Worm (Caenorhabditis elegans) whole organism, late embryonic: Measurements from ENCODE around the gene mrps-17.

Experiments used
- T23F11.4 ChIP-seq: fragments of 200-800 bp; sonication (Bioruptor generic); optimal IDR thresholded peaks from 2 replicates; lab custom pipeline; 2018; ENCODE audit warnings: mild to moderate bottlenecking, missing genetic modification characterization, missing compliant biosample characterization
- ahr-1 ChIP-seq: sonication (generic microtip); optimal IDR thresholded peaks from 2 replicates; lab custom pipeline; 2016; ENCODE audit warnings: missing genetic modification characterization, missing compliant biosample characterization
- ceh-14 ChIP-seq: sonication (generic microtip); optimal IDR thresholded peaks from 2 replicates; lab custom pipeline; 2016; ENCODE audit warnings: missing genotype, missing genetic modification characterization, missing compliant biosample characterization
- ceh-18 ChIP-seq: sonication (generic microtip); optimal IDR thresholded peaks from 2 replicates; lab custom pipeline; 2016; ENCODE audit warnings: missing genetic modification characterization, missing compliant biosample characterization
- ceh-19 ChIP-seq: fragments of 200-800 bp; sonication (Bioruptor generic); optimal IDR thresholded peaks from 2 replicates; lab custom pipeline; 2018; ENCODE audit warnings: mild to moderate bottlenecking, missing genetic modification characterization, missing compliant biosample characterization
- ceh-2 ChIP-seq: sonication (generic microtip); optimal IDR thresholded peaks from 2 replicates; lab custom pipeline; 2016; ENCODE audit warnings: missing genotype, missing genetic modification characterization, missing compliant biosample characterization
- ceh-31 ChIP-seq: sonication (generic microtip); optimal IDR thresholded peaks from 2 replicates; lab custom pipeline; 2016; ENCODE audit warnings: missing genetic modification characterization, missing compliant biosample characterization
- ceh-34 ChIP-seq: sonication (generic microtip); optimal IDR thresholded peaks from 2 replicates; lab custom pipeline; 2016; ENCODE audit warnings: mild to moderate bottlenecking, missing genetic modification characterization, missing compliant biosample characterization
- ceh-48 ChIP-seq: sonication (generic microtip); optimal IDR thresholded peaks from 2 replicates; lab custom pipeline; 2016; ENCODE audit warnings: missing genetic modification characterization, inconsistent platforms, missing compliant biosample characterization
- che-1 ChIP-seq: sonication (generic microtip); optimal IDR thresholded peaks from 2 replicates; lab custom pipeline; 2016; ENCODE audit warnings: mild to moderate bottlenecking, missing genetic modification characterization, missing compliant biosample characterization
- dve-1 ChIP-seq: sonication (generic microtip); optimal IDR thresholded peaks from 2 replicates; lab custom pipeline; 2017; ENCODE audit warnings: antibody characterized with exemption, mild to moderate bottlenecking, missing genetic modification characterization, missing compliant biosample characterization
- eyg-1 ChIP-seq: sonication (generic microtip); optimal IDR thresholded peaks from 2 replicates; lab custom pipeline; 2016; ENCODE audit warnings: missing genotype, missing genetic modification characterization, missing compliant biosample characterization
- gmeb-2 ChIP-seq: sonication (generic microtip); optimal IDR thresholded peaks from 2 replicates; lab custom pipeline; 2016; ENCODE audit warnings: missing genetic modification characterization, inconsistent platforms, missing compliant biosample characterization
- hlh-13 ChIP-seq: fragments of 200-800 bp; sonication (Bioruptor generic); optimal IDR thresholded peaks from 2 replicates; lab custom pipeline; 2018; ENCODE audit warnings: mild to moderate bottlenecking, missing genetic modification characterization, missing compliant biosample characterization
- hlh-15 ChIP-seq: sonication (generic microtip); optimal IDR thresholded peaks from 2 replicates; lab custom pipeline; 2016; ENCODE audit warnings: missing genetic modification characterization, missing compliant biosample characterization
- hlh-8 ChIP-seq: sonication (generic microtip); optimal IDR thresholded peaks from 2 replicates; lab custom pipeline; 2016; ENCODE audit warnings: missing genotype, missing genetic modification characterization, missing compliant biosample characterization
- madf-2 ChIP-seq: sonication (generic microtip); optimal IDR thresholded peaks from 2 replicates; lab custom pipeline; 2017; ENCODE audit warnings: missing genetic modification characterization, missing compliant biosample characterization
- nfya-1 ChIP-seq: sonication (generic microtip); optimal IDR thresholded peaks from 2 replicates; lab custom pipeline; 2017; ENCODE audit warnings: missing genetic modification characterization, mild to moderate bottlenecking, missing compliant biosample characterization, antibody characterized with exemption, moderate library complexity
- nhr-11 ChIP-seq: fragments of 150-350 bp; optimal IDR thresholded peaks from 2 replicates; lab custom pipeline; 2014; ENCODE audit warnings: missing biosample characterization, missing genetic modification characterization
- npax-4 ChIP-seq: sonication (generic microtip); optimal IDR thresholded peaks from 2 replicates; lab custom pipeline; 2016; ENCODE audit warnings: missing genetic modification characterization, missing compliant biosample characterization
- odd-2 ChIP-seq: sonication (generic microtip); optimal IDR thresholded peaks from 2 replicates; lab custom pipeline; 2017; ENCODE audit warnings: antibody characterized with exemption, mild to moderate bottlenecking, missing genetic modification characterization, missing compliant biosample characterization
- pag-3 ChIP-seq: sonication (generic microtip); optimal IDR thresholded peaks from 2 replicates; lab custom pipeline; 2016; ENCODE audit warnings: missing compliant biosample characterization, missing genetic modification characterization, borderline replicate concordance
- pat-9 ChIP-seq: fragments of 200-800 bp; sonication (Bioruptor generic); optimal IDR thresholded peaks from 2 replicates; lab custom pipeline; 2018; ENCODE audit warnings: mild to moderate bottlenecking, missing genetic modification characterization, moderate library complexity, missing compliant biosample characterization
- pax-1 ChIP-seq: fragments of 150-350 bp; optimal IDR thresholded peaks from 2 replicates; lab custom pipeline; 2014; ENCODE audit warnings: missing biosample characterization, missing genetic modification characterization
- pros-1 ChIP-seq: fragments of 150-350 bp; optimal IDR thresholded peaks from 2 replicates; lab custom pipeline; 2014; ENCODE audit warnings: missing biosample characterization, missing genetic modification reagents, missing genetic modification characterization
- ref-2 ChIP-seq: sonication (generic microtip); optimal IDR thresholded peaks from 2 replicates; lab custom pipeline; 2016; ENCODE audit warnings: missing genetic modification characterization, missing compliant biosample characterization
- sox-4 ChIP-seq: sonication (generic microtip); optimal IDR thresholded peaks from 2 replicates; lab custom pipeline; 2017; ENCODE audit warnings: mild to moderate bottlenecking, missing genetic modification characterization, inconsistent platforms, missing compliant biosample characterization
- tbx-2 ChIP-seq: sonication (generic microtip); optimal IDR thresholded peaks from 2 replicates; lab custom pipeline; 2016; ENCODE audit warnings: missing genetic modification characterization, missing compliant biosample characterization
- tbx-7 ChIP-seq: sonication (generic microtip); optimal IDR thresholded peaks from 2 replicates; lab custom pipeline; 2016; ENCODE audit warnings: missing genotype, missing genetic modification characterization, missing compliant biosample characterization
- unc-42 ChIP-seq: sonication (generic microtip); optimal IDR thresholded peaks from 2 replicates; lab custom pipeline; 2016; ENCODE audit warnings: missing genotype, missing genetic modification characterization, missing compliant biosample characterization
- unc-55 ChIP-seq: sonication (generic microtip); optimal IDR thresholded peaks from 2 replicates; lab custom pipeline; 2017; ENCODE audit warnings: missing biosample characterization, missing genetic modification reagents, missing genetic modification characterization
- unc-86 ChIP-seq: sonication (generic microtip); optimal IDR thresholded peaks from 2 replicates; lab custom pipeline; 2016; ENCODE audit warnings: missing genetic modification characterization, missing compliant biosample characterization
- ztf-16 ChIP-seq: sonication (generic microtip); optimal IDR thresholded peaks from 2 replicates; lab custom pipeline; 2017; ENCODE audit warnings: missing genetic modification characterization, missing compliant biosample characterization

The mrps-17 gene

DNA sequence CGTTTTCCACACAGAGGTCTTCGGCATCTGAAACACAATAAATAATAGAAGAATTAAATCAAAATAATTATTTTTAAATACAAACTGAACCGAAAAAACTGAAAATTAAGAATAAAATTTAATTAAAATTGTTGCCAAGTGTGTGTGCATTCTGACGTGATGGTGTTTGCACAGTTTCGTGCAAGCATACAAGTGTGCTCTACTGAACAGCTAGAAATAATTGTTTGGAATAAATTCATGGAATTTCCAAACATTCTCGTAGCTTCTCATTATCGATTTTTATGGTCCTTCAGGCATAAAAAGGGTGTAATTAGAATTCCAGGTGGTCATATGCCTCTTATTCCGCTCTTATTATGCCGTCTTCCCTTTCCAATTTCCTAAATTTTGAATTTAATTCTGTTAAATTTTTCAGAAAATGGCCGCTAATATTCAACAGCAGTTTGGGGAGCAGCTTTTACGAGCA lies at the start of gene mrps-17, which contains the start of gene txdc-9:
Gene mrps-17, minus strand, starts transcription at position 33 of the 463 bp plus-strand sequence.
Gene txdc-9, plus strand, starts transcription at position 413 of the 463 bp plus-strand sequence.
- TF ChIP-seq tbx-7 = no peak
- peak; percentile 36 for TF ChIP-seq tbx-2
- TF ChIP-seq ceh-14 = peak; percentile 94
- TF ChIP-seq ahr-1 (tag; lab: Kevin White, UChicago) = no peak
- TF ChIP-seq unc-86 (tag; lab: Kevin White, UChicago) = peak; percentile 52
- peak; percentile 27 for TF ChIP-seq unc-55 (GFP tag; lab: Kevin White, UChicago)
- TF ChIP-seq hlh-15 (tag; lab: Kevin White, UChicago) = no peak
- TF ChIP-seq nfya-1 = peak; percentile 65
- no peak for TF ChIP-seq odd-2 (tag; lab: Kevin White, UChicago)
- no peak for TF ChIP-seq che-1 (tag; lab: Kevin White, UChicago)
- peak; percentile 21 for TF ChIP-seq ceh-2 (tag; lab: Kevin White, UChicago)
- TF ChIP-seq ceh-48 (tag; lab: Kevin White, UChicago) = peak; percentile 47
- peak; percentile 31 for TF ChIP-seq ceh-34 (tag; lab: Kevin White, UChicago)
- no peak for TF ChIP-seq pat-9 (tag; lab: Kevin White, UChicago)
- no peak for TF ChIP-seq gmeb-2
- peak; percentile 66 for TF ChIP-seq ceh-31 (tag; lab: Kevin White, UChicago)
- TF ChIP-seq T23F11.4 = no peak
- peak; percentile 99 for TF ChIP-seq unc-42 (tag; lab: Kevin White, UChicago)

DNA sequence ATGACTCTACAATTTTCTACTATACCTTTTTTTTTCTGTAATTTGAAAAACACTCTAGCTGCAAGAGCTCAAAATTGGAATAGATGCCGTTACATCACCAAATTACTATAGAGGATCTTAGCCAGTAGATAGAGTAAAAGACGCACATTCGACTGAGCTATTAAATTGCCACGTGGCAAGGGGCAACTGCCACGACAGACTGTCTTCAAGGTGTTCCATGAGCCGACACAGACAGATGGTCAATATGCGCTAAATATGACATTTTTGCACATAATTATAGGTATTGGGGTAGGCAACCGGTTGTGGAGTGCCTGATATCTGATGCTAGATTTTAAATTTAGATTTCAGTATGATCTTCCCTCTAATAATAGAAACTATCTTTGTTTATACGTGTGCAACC lies 47.8 kb upstream of the mrps-17 start:
- TF ChIP-seq pros-1 (tag; lab: Kevin White, UChicago) (no peak), ceh-14 (no peak)

DNA sequence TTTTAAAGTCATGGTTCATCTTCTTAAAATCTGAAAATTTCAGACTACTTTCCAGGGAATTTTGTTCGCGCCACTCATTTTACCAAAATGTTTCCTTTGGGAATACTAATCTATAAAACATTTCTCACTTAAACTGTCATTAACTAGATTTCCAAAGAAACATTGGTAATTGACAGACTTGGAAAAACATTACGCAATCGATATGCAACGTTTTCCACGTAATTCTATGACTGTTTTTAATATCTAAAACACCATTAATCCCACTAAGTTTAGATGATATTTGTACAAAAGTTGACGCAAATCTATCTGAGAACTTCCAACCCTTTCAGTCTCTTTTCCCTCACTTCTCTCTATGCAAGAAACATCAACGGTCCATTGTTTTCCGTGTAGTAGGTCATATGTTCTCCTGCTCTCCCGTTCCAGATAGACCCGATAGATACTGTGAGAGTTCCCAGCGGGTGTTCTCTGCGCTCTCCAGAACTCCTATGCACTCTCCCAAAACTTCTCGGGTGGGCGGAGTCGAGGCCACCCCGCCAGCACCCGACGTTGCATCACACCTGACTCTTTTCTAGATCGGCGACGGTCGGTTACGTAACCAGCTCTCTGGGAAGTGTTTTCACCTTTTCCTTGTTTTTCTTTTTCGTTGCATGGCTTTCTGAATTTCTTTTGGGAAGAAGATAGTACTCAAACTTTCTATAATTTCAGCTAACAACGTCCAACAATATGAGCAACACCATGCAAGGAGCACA lies 46.8 kb upstream of the mrps-17 start, which contains the start of gene zip-8:
Gene zip-8, plus strand, starts transcription at position 700 of the 749 bp plus-strand sequence.
- no peak for TF ChIP-seq unc-42 (tag; lab: Kevin White, UChicago)
- no peak for TF ChIP-seq dve-1 (tag; lab: Kevin White, UChicago)
- TF ChIP-seq ceh-48 (tag; lab: Kevin White, UChicago) = no peak
- TF ChIP-seq ceh-34 (tag; lab: Kevin White, UChicago) = no peak
- no peak for TF ChIP-seq nhr-11 (tag; lab: Kevin White, UChicago)
- TF ChIP-seq madf-2 (tag; lab: Kevin White, UChicago) = no peak
- no peak for TF ChIP-seq unc-55 (GFP tag; lab: Kevin White, UChicago)
- TF ChIP-seq ceh-31 (tag; lab: Kevin White, UChicago) = no peak
- no peak for TF ChIP-seq hlh-13 (GFP tag; lab: Kevin White, UChicago)
- TF ChIP-seq hlh-8 (tag; lab: Kevin White, UChicago) = no peak
- TF ChIP-seq ceh-18 = no peak
- TF ChIP-seq tbx-2 = no peak
- TF ChIP-seq sox-4 (tag; lab: Kevin White, UChicago) = no peak
- TF ChIP-seq ceh-19 = no peak
- TF ChIP-seq npax-4 (tag; lab: Kevin White, UChicago) = no peak

DNA sequence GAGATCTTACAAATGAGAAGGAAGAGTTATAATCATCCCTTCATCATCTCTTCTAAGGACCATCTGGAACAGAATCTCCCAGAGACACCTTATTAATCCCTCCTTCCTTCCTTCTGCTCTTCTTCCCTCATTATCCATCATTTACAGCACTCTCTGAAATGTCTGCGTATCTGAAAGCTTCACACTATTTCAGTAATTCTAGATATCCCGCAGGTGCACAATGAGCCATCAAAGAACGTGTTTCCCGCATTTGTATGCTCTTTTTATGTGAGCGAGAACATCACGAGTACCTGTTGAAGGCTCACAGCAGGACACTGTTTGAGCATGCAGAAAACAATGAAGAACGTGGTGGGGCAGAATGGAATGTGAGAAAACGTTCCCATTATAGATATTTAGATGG lies 44.8 kb upstream of the mrps-17 start:
- TF ChIP-seq ref-2 (peak; percentile 71), pag-3 (tag; lab: Kevin White, UChicago) (no peak), tbx-7 (no peak)

DNA sequence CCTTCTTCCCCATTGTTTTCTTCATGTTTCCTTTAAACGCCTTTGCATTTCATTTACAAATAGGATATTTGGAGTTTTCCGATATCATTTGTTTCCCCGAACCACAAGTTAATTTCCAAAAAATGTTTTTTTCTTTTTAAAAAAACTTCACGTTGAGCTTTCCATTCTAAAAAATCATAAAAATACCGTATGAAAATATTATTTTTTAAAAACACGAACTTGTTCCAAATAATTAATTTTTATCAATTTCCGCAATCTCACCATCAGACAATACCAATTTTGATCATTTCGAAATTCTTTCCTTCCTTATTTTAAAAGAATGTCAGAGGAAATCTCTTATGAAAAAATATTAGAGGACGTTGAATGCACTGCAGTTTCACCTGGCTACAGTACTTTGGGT lies 39.9 kb upstream of the mrps-17 start, which contains the start of gene wht-6:
Gene wht-6, plus strand, starts transcription at position 301 of the 400 bp plus-strand sequence.
- TF ChIP-seq npax-4 (tag; lab: Kevin White, UChicago) (no peak), hlh-15 (tag; lab: Kevin White, UChicago) (no peak), hlh-13 (GFP tag; lab: Kevin White, UChicago) (no peak), eyg-1 (tag; lab: Kevin White, UChicago) (no peak), pat-9 (tag; lab: Kevin White, UChicago) (no peak), ztf-16 (tag; lab: Kevin White, UChicago) (no peak), hlh-8 (tag; lab: Kevin White, UChicago) (no peak), ceh-34 (tag; lab: Kevin White, UChicago) (no peak), tbx-7 (no peak), odd-2 (tag; lab: Kevin White, UChicago) (no peak), pax-1 (no peak)
- TF ChIP-seq, all 69 proteins: peak for 0
